Worm (Caenorhabditis elegans): ENCODE measurements around the gene T05E12.3.

The T05E12.3 gene

ce11 chrV:17077889-17078288 is at the start of gene T05E12.3:
Gene T05E12.3, minus strand, starts transcription at chrV:17077989.
- no peak for TF ChIP-seq unc-62 (GFP tag; optimal IDR thresholded peaks at IDR 0.05)

- no peak for TF ChIP-seq unc-62 (GFP tag; optimal IDR thresholded peaks at IDR 0.05)
These were observed 30.5 kb upstream of the T05E12.3 start, which contains the start of gene ZK218.11 for ce11 chrV:17108310-17108709. Gene ZK218.11, minus strand, starts transcription at chrV:17108410.

- no peak for TF ChIP-seq unc-62 (GFP tag; optimal IDR thresholded peaks at IDR 0.05)
These were observed 27.7 kb upstream of the T05E12.3 start, which contains the start of gene ZK218.7 for ce11 chrV:17105483-17105882. Gene ZK218.7, plus strand, starts transcription at chrV:17105783.

ce11 chrV:17104527-17104926 is 26.7 kb upstream of the T05E12.3 start, which contains the start of gene nhr-248:
Gene nhr-248, minus strand, starts transcription at chrV:17104627.
- no peak for TF ChIP-seq unc-62 (GFP tag; optimal IDR thresholded peaks at IDR 0.05)

ce11 chrV:17100829-17101228 is 23.0 kb upstream of the T05E12.3 start, which contains the start of gene ZK218.5:
Gene ZK218.5, plus strand, starts transcription at chrV:17101129.
- TF ChIP-seq unc-62 (GFP tag; optimal IDR thresholded peaks at IDR 0.05) = no peak

- TF ChIP-seq unc-62 (GFP tag; optimal IDR thresholded peaks at IDR 0.05) = no peak
These were observed 20.9 kb upstream of the T05E12.3 start, which contains the start of the genes ZK218.3 and ZK218.4 for ce11 chrV:17098669-17099068. Gene ZK218.3, minus strand, starts transcription at chrV:17098769. Gene ZK218.4, plus strand, starts transcription at chrV:17098854.

ce11 chrV:17094568-17094967 is 16.8 kb upstream of the T05E12.3 start:
- no peak for TF ChIP-seq unc-62 (GFP tag; optimal IDR thresholded peaks at IDR 0.05)

ce11 chrV:17092262-17092661 is 14.5 kb upstream of the T05E12.3 start, which contains the start of gene ZK218.1:
Gene ZK218.1, plus strand, starts transcription at chrV:17092562.
- no peak for TF ChIP-seq unc-62 (GFP tag; optimal IDR thresholded peaks at IDR 0.05)

ce11 chrV:17089931-17090429 is 12.2 kb upstream of the T05E12.3 start, which contains the start of gene srh-237:
Gene srh-237, plus strand, starts transcription at chrV:17090379.
- TF ChIP-seq unc-62 (GFP tag; optimal IDR thresholded peaks at IDR 0.05) = no peak

ce11 chrV:17089342-17089741 is 11.6 kb upstream of the T05E12.3 start, which contains the start of gene T05E12.6:
Gene T05E12.6, minus strand, starts transcription at chrV:17089442.
- TF ChIP-seq unc-62 (GFP tag; optimal IDR thresholded peaks at IDR 0.05) = no peak

ce11 chrV:17082718-17083117 is 4.9 kb upstream of the T05E12.3 start, which contains the start of gene T05E12.9:
Gene T05E12.9, minus strand, starts transcription at chrV:17082818.
- no peak for TF ChIP-seq unc-62 (GFP tag; optimal IDR thresholded peaks at IDR 0.05)

- no peak for TF ChIP-seq unc-62 (GFP tag; optimal IDR thresholded peaks at IDR 0.05)
These were observed 2.0 kb upstream of the T05E12.3 start, which contains the start of gene srw-20 for ce11 chrV:17079795-17080194. Gene srw-20, minus strand, starts transcription at chrV:17079895.

ce11 chrV:17075900-17076299 is 1.9 kb downstream of the T05E12.3 start, which contains the start of gene str-125:
Gene str-125, minus strand, starts transcription at chrV:17076000.
- TF ChIP-seq unc-62 (GFP tag; optimal IDR thresholded peaks at IDR 0.05) = no peak

- TF ChIP-seq unc-62 (GFP tag; optimal IDR thresholded peaks at IDR 0.05) = no peak
These were observed 6.2 kb downstream of the T05E12.3 start, which contains the start of gene srbc-14 for ce11 chrV:17071578-17071977. Gene srbc-14, minus strand, starts transcription at chrV:17071678.

- no peak for TF ChIP-seq unc-62 (GFP tag; optimal IDR thresholded peaks at IDR 0.05)
These were observed 8.9 kb downstream of the T05E12.3 start, which contains the start of gene T05E12.8 for ce11 chrV:17068839-17069238. Gene T05E12.8, plus strand, starts transcription at chrV:17069139.

ce11 chrV:17066634-17067033 is 11.2 kb downstream of the T05E12.3 start:
- TF ChIP-seq unc-62 (GFP tag; optimal IDR thresholded peaks at IDR 0.05) = no peak

- TF ChIP-seq unc-62 (GFP tag; optimal IDR thresholded peaks at IDR 0.05) = no peak
These were observed 13.1 kb downstream of the T05E12.3 start, which contains the start of gene srh-255 for ce11 chrV:17064676-17065075. Gene srh-255, plus strand, starts transcription at chrV:17064976.

All from whole organism, dauer.